Worm (Caenorhabditis elegans): ENCODE results near the gene C09G9.5.

DNA sequence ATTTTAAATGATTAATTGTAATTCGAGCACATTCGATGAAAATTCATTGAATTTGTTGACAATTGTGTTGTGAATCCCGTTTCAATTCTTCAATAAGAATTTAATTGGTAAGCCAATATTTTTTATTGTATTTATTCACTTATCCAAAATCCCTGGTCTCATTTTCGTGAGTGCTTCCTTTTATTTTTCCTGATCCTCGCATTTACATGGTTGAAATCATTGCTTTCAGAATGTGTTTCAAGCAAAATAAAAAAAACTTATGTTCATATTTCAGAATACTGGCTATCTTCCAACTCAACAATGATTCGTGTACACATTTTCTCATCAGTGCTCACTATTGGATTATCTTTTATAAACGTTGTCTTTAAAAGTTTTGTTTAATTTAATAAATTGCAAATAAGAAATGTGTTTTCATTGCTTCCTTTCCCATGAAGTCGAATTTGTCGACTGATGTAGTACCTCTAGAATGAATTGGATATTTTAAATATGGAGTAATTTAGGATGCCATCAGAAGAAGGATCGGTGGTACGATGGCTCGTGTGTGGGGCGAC, 43.7 kb downstream of the C09G9.5 start, which contains the start of the genes D1046.18 and slc-25A26:
- TF ChIP-seq elt-2 (tag; optimal IDR thresholded peaks at IDR 0.05): no peak
- no peak for TF ChIP-seq pha-4 (tag; optimal IDR thresholded peaks at IDR 0.05)
- TF ChIP-seq nhr-11 (tag; optimal IDR thresholded peaks at IDR 0.05): no peak
- no peak for TF ChIP-seq skn-1 (tag; optimal IDR thresholded peaks at IDR 0.05)
- no peak for TF ChIP-seq nfya-1 (tag; optimal IDR thresholded peaks at IDR 0.05; ENCODE audit: insufficient read depth)
- TF ChIP-seq mdl-1 (tag; optimal IDR thresholded peaks at IDR 0.05): no peak
- no peak for TF ChIP-seq nhr-67 (tag; optimal IDR thresholded peaks at IDR 0.05)
- no peak for TF ChIP-seq nhr-43 (tag; optimal IDR thresholded peaks at IDR 0.05; ENCODE audit: poor library complexity, severe bottlenecking)
- TF ChIP-seq fos-1 (tag; optimal IDR thresholded peaks at IDR 0.05): no peak
- TF ChIP-seq ama-1 (optimal IDR thresholded peaks at IDR 0.05): no peak
- no peak for TF ChIP-seq ZK546.5 (tag; optimal IDR thresholded peaks at IDR 0.05)
- TF ChIP-seq elt-3 (tag; optimal IDR thresholded peaks at IDR 0.05): no peak
- no peak for TF ChIP-seq tbx-2 (tag; optimal IDR thresholded peaks at IDR 0.05)
- no peak for TF ChIP-seq jun-1 (tag; optimal IDR thresholded peaks at IDR 0.05)

Data from whole organism, L3 larva.